Fruit fly (Drosophila melanogaster) whole organism, embryonic: ENCODE data around the gene prt.

ENCODE experiments used
- ATbp ChIP-seq: fragments of 200-800 bp; sonication (Bioruptor generic); optimal IDR thresholded peaks from 2 replicates; lab custom pipeline; 2017; ENCODE audit warnings: missing biosample characterization, mild to moderate bottlenecking, missing genetic modification characterization, missing genetic modification reagents
- Bteb2 ChIP-seq: fragments of 200-800 bp; sonication (Bioruptor generic); optimal IDR thresholded peaks from 2 replicates; lab custom pipeline; 2016; ENCODE audit warnings: missing biosample characterization, missing genetic modification characterization
- CG11085 ChIP-seq: fragments of 200-800 bp; sonication (Bioruptor generic); IDR thresholded peaks from 2 replicates; pipeline ENCODE4 v1.3.6; 2022; ENCODE audit warnings: missing biosample characterization, missing genetic modification characterization
- CG11247 ChIP-seq: fragments of 200-800 bp; sonication (Bioruptor generic); IDR thresholded peaks from 2 replicates; pipeline ENCODE4 v1.3.6; 2022; ENCODE audit warnings: missing biosample characterization, missing genetic modification characterization
- CG12299 ChIP-seq: fragments of 200-800 bp; sonication (Bioruptor generic); optimal IDR thresholded peaks from 2 replicates; lab custom pipeline; 2018; ENCODE audit warnings: missing biosample characterization, mild to moderate bottlenecking, missing genetic modification characterization
- CG12744 ChIP-seq: fragments of 200-800 bp; sonication (Bioruptor generic); optimal IDR thresholded peaks from 2 replicates; lab custom pipeline; 2016; ENCODE audit warnings: missing biosample characterization, missing genetic modification characterization
- CG12769 ChIP-seq: fragments of 200-800 bp; sonication (Bioruptor generic); optimal IDR thresholded peaks from 2 replicates; lab custom pipeline; 2019; ENCODE audit warnings: missing biosample characterization, mild to moderate bottlenecking, missing genetic modification characterization, moderate library complexity
- CG13775 ChIP-seq: fragments of 200-800 bp; sonication (Bioruptor generic); optimal IDR thresholded peaks from 3 replicates; lab custom pipeline; 2017; ENCODE audit warnings: missing biosample characterization, mild to moderate bottlenecking, missing genetic modification characterization
- CG14965 ChIP-seq: fragments of 200-800 bp; sonication (Bioruptor generic); optimal IDR thresholded peaks from 2 replicates; lab custom pipeline; 2016; ENCODE audit warnings: missing biosample characterization, missing genetic modification characterization, borderline replicate concordance
- CG15514 ChIP-seq: fragments of 200-800 bp; sonication (Bioruptor generic); optimal IDR thresholded peaks from 3 replicates; lab custom pipeline; 2017; ENCODE audit warnings: missing biosample characterization, missing genetic modification characterization, mild to moderate bottlenecking, moderate library complexity, missing genetic modification reagents
- CG1792 ChIP-seq: fragments of 200-800 bp; sonication (Bioruptor generic); optimal IDR thresholded peaks from 2 replicates; lab custom pipeline; 2016; ENCODE audit warnings: missing biosample characterization, missing genetic modification characterization
- CG18262 ChIP-seq: fragments of 200-800 bp; optimal IDR thresholded peaks from 3 replicates; lab custom pipeline; 2019; ENCODE audit warnings: missing biosample characterization, mild to moderate bottlenecking, missing genetic modification characterization, moderate library complexity
- CG2120 ChIP-seq: fragments of 200-800 bp; sonication (Bioruptor generic); optimal IDR thresholded peaks from 3 replicates; lab custom pipeline; 2016; ENCODE audit warnings: missing biosample characterization, missing genetic modification characterization
- CG4328 ChIP-seq: fragments of 200-800 bp; sonication (Bioruptor generic); optimal IDR thresholded peaks from 3 replicates; lab custom pipeline; 2017; ENCODE audit warnings: missing biosample characterization, missing genetic modification reagents, missing genetic modification characterization
- CG4617 ChIP-seq: fragments of 200-800 bp; sonication (Bioruptor generic); optimal IDR thresholded peaks from 3 replicates; lab custom pipeline; 2016; ENCODE audit warnings: missing biosample characterization, missing genetic modification characterization, borderline replicate concordance
- CG4730 ChIP-seq: fragments of 200-800 bp; sonication (Bioruptor generic); IDR thresholded peaks from 2 replicates; pipeline ENCODE4 v1.3.6; 2022; ENCODE audit warnings: missing biosample characterization, missing genetic modification characterization
- CG6272 ChIP-seq: fragments of 200-800 bp; sonication (Bioruptor generic); IDR thresholded peaks from 2 replicates; pipeline ENCODE4 v1.3.6; 2022; ENCODE audit warnings: missing biosample characterization, missing genetic modification characterization
- CG7372 ChIP-seq: fragments of 200-800 bp; sonication (Bioruptor generic); IDR thresholded peaks from 2 replicates; pipeline ENCODE4 v1.3.6; 2022; ENCODE audit warnings: missing biosample characterization, missing genetic modification characterization
- CG7839 ChIP-seq: fragments of 200-800 bp; sonication (Bioruptor generic); optimal IDR thresholded peaks from 3 replicates; lab custom pipeline; 2018; ENCODE audit warnings: missing biosample characterization, mild to moderate bottlenecking, missing genetic modification characterization, moderate library complexity
- CG7987 ChIP-seq: fragments of 200-800 bp; sonication (Bioruptor generic); optimal IDR thresholded peaks from 2 replicates; lab custom pipeline; 2018; ENCODE audit warnings: missing biosample characterization, mild to moderate bottlenecking, missing genetic modification characterization, moderate library complexity
- Dp ChIP-seq: fragments of 200-800 bp; sonication (Bioruptor generic); optimal IDR thresholded peaks from 2 replicates; lab custom pipeline; 2018; ENCODE audit warnings: missing biosample characterization, mild to moderate bottlenecking, missing genetic modification characterization, moderate library complexity
- Hand ChIP-seq: fragments of 200-800 bp; sonication (Bioruptor generic); optimal IDR thresholded peaks from 2 replicates; lab custom pipeline; 2017; ENCODE audit warnings: mild to moderate bottlenecking, missing biosample characterization, missing genetic modification reagents, missing genetic modification characterization
- HmgZ ChIP-seq: fragments of 200-800 bp; sonication (Bioruptor generic); optimal IDR thresholded peaks from 2 replicates; lab custom pipeline; 2018; ENCODE audit warnings: missing biosample characterization, mild to moderate bottlenecking, missing genetic modification characterization
- Hmr ChIP-seq: fragments of 200-800 bp; sonication (Bioruptor generic); optimal IDR thresholded peaks from 3 replicates; lab custom pipeline; 2017; ENCODE audit warnings: mild to moderate bottlenecking, missing biosample characterization, missing genetic modification reagents, missing genetic modification characterization
- Mrtf ChIP-seq: fragments of 200-800 bp; sonication (Bioruptor generic); IDR thresholded peaks from 3 replicates; pipeline ENCODE4 v1.3.6; 2022; ENCODE audit warnings: missing biosample characterization, missing genetic modification characterization
- NK7.1 ChIP-seq: fragments of 200-800 bp; sonication (Bioruptor generic); optimal IDR thresholded peaks from 3 replicates; lab custom pipeline; 2016; ENCODE audit warnings: missing biosample characterization, missing genetic modification characterization
- Oaz ChIP-seq: fragments of 200-800 bp; sonication (Bioruptor generic); IDR thresholded peaks from 2 replicates; pipeline ENCODE4 v1.3.6; 2022; ENCODE audit warnings: missing biosample characterization, missing genetic modification characterization
- Sox102F ChIP-seq: fragments of 200-800 bp; sonication (Bioruptor generic); optimal IDR thresholded peaks from 2 replicates; lab custom pipeline; 2018; ENCODE audit warnings: missing biosample characterization, mild to moderate bottlenecking, missing genetic modification characterization, moderate library complexity
- Sry-β ChIP-seq: fragments of 200-800 bp; sonication (Bioruptor generic); optimal IDR thresholded peaks from 2 replicates; lab custom pipeline; 2018; ENCODE audit warnings: missing biosample characterization, mild to moderate bottlenecking, missing genetic modification characterization, moderate library complexity
- Stat92E ChIP-seq, 3 experiments: fragments of >200 bp in 2 of 3; fragments of 200-800 bp in 1 of 3; sonication (Bioruptor generic) in 1 of 3; optimal IDR thresholded peaks; 2 replicates each; lab custom pipeline; 2017 to 2019; ENCODE audit warnings: missing biosample characterization in 3 of 3, missing genetic modification characterization in 3 of 3, mild to moderate bottlenecking in 1 of 3, moderate library complexity in 1 of 3
- Tbp ChIP-seq: fragments of >200 bp; optimal IDR thresholded peaks from 2 replicates; lab custom pipeline; 2018; ENCODE audit warnings: missing biosample characterization, missing genetic modification characterization
- abd-A ChIP-seq: fragments of 200-800 bp; sonication (Bioruptor generic); optimal IDR thresholded peaks from 3 replicates; lab custom pipeline; 2019; ENCODE audit warnings: missing biosample characterization, mild to moderate bottlenecking, missing genetic modification characterization, moderate library complexity
- ap ChIP-seq: fragments of 200-800 bp; sonication (Bioruptor generic); IDR thresholded peaks from 2 replicates; pipeline ENCODE4 v1.3.6; 2022; ENCODE audit warnings: missing biosample characterization, missing genetic modification characterization
- ash1 ChIP-seq: fragments of 200-800 bp; sonication (Bioruptor generic); optimal IDR thresholded peaks from 2 replicates; lab custom pipeline; 2018; ENCODE audit warnings: missing biosample characterization, mild to moderate bottlenecking, missing genetic modification characterization
- bsh ChIP-seq, 2 experiments: fragments of 200-800 bp; sonication (Bioruptor generic); optimal IDR thresholded peaks; 2 replicates each; lab custom pipeline; 2017 to 2018; ENCODE audit warnings: mild to moderate bottlenecking in 2 of 2, missing biosample characterization in 2 of 2, missing genetic modification characterization in 2 of 2, moderate library complexity in 1 of 2
- cato ChIP-seq: fragments of 200-800 bp; sonication (Bioruptor generic); optimal IDR thresholded peaks from 2 replicates; lab custom pipeline; 2016; ENCODE audit warnings: missing biosample characterization, missing genetic modification characterization, borderline replicate concordance
- dati ChIP-seq: fragments of 200-800 bp; sonication (Bioruptor generic); IDR thresholded peaks from 2 replicates; pipeline ENCODE4 v1.3.6; 2022; ENCODE audit warnings: missing biosample characterization, missing genetic modification characterization
- fd96Cb ChIP-seq: fragments of 200-800 bp; sonication (Bioruptor generic); optimal IDR thresholded peaks from 2 replicates; lab custom pipeline; 2018; ENCODE audit warnings: missing biosample characterization, mild to moderate bottlenecking, missing genetic modification characterization, moderate library complexity
- hb ChIP-seq: fragments of 200-800 bp; sonication (Bioruptor generic); IDR thresholded peaks from 3 replicates; pipeline ENCODE4 v1.3.6; 2022; ENCODE audit warnings: missing biosample characterization, missing genetic modification characterization; ENCODE audit not compliant: partially characterized antibody
- kah ChIP-seq: fragments of 200-800 bp; sonication (Bioruptor generic); optimal IDR thresholded peaks from 2 replicates; lab custom pipeline; 2018; ENCODE audit warnings: missing biosample characterization, mild to moderate bottlenecking, missing genetic modification characterization
- lbe ChIP-seq: fragments of 200-800 bp; sonication (Bioruptor generic); optimal IDR thresholded peaks from 2 replicates; lab custom pipeline; 2016; ENCODE audit warnings: missing biosample characterization, mild to moderate bottlenecking, missing genetic modification characterization
- lilli ChIP-seq: fragments of 200-800 bp; sonication (Bioruptor generic); optimal IDR thresholded peaks from 3 replicates; lab custom pipeline; 2016; ENCODE audit warnings: missing biosample characterization, missing genetic modification characterization
- ranshi ChIP-seq: fragments of 200-800 bp; sonication (Bioruptor generic); IDR thresholded peaks from 2 replicates; pipeline ENCODE4 v1.3.6; 2022; ENCODE audit warnings: missing biosample characterization, missing genetic modification characterization
- schlank ChIP-seq: fragments of 200-800 bp; sonication (Bioruptor generic); optimal IDR thresholded peaks from 2 replicates; lab custom pipeline; 2018; ENCODE audit warnings: missing biosample characterization, mild to moderate bottlenecking, missing genetic modification characterization
- sens ChIP-seq: fragments of 200-800 bp; sonication (Bioruptor generic); peaks from one replicate; lab custom pipeline; 2016; ENCODE audit warnings: missing biosample characterization, missing genetic modification characterization
- slp2 ChIP-seq: fragments of 200-800 bp; sonication (Bioruptor generic); optimal IDR thresholded peaks from 2 replicates; lab custom pipeline; 2016; ENCODE audit warnings: missing biosample characterization, missing genetic modification characterization
- ssp ChIP-seq: fragments of 200-800 bp; sonication (Bioruptor generic); IDR thresholded peaks from 2 replicates; pipeline ENCODE4 v1.3.6; 2022; ENCODE audit warnings: missing biosample characterization, missing genetic modification characterization
- wor ChIP-seq: fragments of 200-800 bp; sonication (Bioruptor generic); IDR thresholded peaks from 2 replicates; pipeline ENCODE4 v1.3.6; 2022; ENCODE audit warnings: missing biosample characterization, missing genetic modification characterization

prt gene

DNA sequence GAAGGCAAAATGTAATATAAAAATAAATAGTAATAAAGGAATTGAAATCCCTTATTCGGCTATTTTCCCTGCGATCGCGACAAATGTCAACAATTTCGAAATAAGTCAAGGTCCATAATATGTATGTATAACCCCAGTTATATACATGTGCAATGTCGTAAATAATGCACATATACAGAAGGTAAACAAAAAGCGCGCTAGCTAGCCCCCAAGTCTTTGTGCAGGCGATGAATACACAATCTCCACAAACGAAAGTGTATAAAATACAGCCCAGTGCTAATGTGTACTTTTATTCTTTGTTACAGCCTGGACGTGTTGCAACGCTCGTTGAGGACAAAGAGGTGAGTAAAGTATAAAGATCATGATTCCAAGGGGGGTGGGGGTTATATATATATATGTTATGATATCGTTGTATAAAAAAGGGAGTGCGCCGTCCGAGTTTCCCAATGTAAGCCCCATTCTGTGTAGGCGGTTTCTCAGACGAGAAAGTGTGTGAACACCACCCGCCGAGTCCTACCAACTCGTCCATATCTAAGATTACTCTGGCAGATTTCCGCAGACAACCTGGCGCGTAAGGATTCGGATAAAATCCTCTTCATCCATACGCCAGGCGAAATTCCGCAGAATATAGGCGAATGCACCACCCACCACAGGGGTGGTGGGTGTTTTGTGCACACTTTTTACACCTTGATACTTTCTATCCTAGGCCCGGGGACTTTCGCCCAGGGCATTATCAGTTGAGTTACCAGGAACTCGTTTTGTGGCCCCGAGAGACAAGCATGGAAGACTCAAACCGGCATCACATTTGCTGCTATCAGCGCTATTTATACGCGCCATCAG lies 31.0 kb upstream of the prt start (continued):
- TF ChIP-seq CG7987 (GFP tag; lab: Kevin White, UChicago) = peak; percentile 19
- no peak for TF ChIP-seq cato (GFP tag; lab: Kevin White, UChicago)
- peak in 2 of 3 experiments; percentile 65 to 92 for TF ChIP-seq Stat92E (GFP tag; optimal IDR thresholded peaks at IDR 0.05; lab: Kevin White, UChicago)
- TF ChIP-seq ranshi (GFP tag; lab: Robert Waterston, UW) = no peak
- no peak for TF ChIP-seq CG18262 (tag; lab: Kevin White, UChicago)
- peak; percentile 98 for TF ChIP-seq CG12769 (tag; lab: Kevin White, UChicago)
- TF ChIP-seq wor (GFP tag; lab: Robert Waterston, UW) = no peak
- TF ChIP-seq ssp = no peak
- no peak for TF ChIP-seq lbe (GFP tag; lab: Kevin White, UChicago)
- no peak for TF ChIP-seq Oaz (GFP tag; lab: Robert Waterston, UW)
- TF ChIP-seq Mrtf (GFP tag; lab: Robert Waterston, UW) = no peak
- peak; percentile 9 for TF ChIP-seq lilli (GFP tag; lab: Kevin White, UChicago)
- peak; percentile 36 for TF ChIP-seq HmgZ
- TF ChIP-seq slp2 (GFP tag; lab: Kevin White, UChicago) = no peak
- TF ChIP-seq CG4328 (GFP tag; lab: Kevin White, UChicago) = no peak
- TF ChIP-seq abd-A (tag; lab: Kevin White, UChicago) = peak; percentile 24
- TF ChIP-seq ATbp = no peak
- TF ChIP-seq NK7.1 (GFP tag; lab: Kevin White, UChicago) = no peak
- no peak for TF ChIP-seq ap (GFP tag; lab: Robert Waterston, UW)
- TF ChIP-seq bsh (GFP tag; optimal IDR thresholded peaks at IDR 0.05; lab: Kevin White, UChicago) = no peak
- TF ChIP-seq Hand (GFP tag; lab: Kevin White, UChicago) = no peak
- TF ChIP-seq Sry-β = no peak
- no peak for TF ChIP-seq CG11085 (GFP tag; lab: Robert Waterston, UW)
- no peak for TF ChIP-seq CG11247 (GFP tag; lab: Robert Waterston, UW)
- no peak for TF ChIP-seq ash1 (GFP tag; lab: Kevin White, UChicago)
- TF ChIP-seq kah (GFP tag; lab: Kevin White, UChicago) = no peak
- TF ChIP-seq fd96Cb (tag; lab: Kevin White, UChicago) = no peak
- no peak for TF ChIP-seq Sox102F (GFP tag; lab: Kevin White, UChicago)
- 0 out of 2 replicates have a peak, but pooled peaks have one; percentile 27 for TF ChIP-seq CG6272 (GFP tag; lab: Robert Waterston, UW)
- peak; percentile 32 for TF ChIP-seq Hmr (GFP tag; lab: Kevin White, UChicago)
- TF ChIP-seq CG4617 (GFP tag; lab: Kevin White, UChicago) = no peak
- peak; percentile 27 for TF ChIP-seq CG12299
- peak; percentile 25 for TF ChIP-seq CG15514 (GFP tag; lab: Kevin White, UChicago)
- no peak for TF ChIP-seq Bteb2 (GFP tag; lab: Kevin White, UChicago)
- peak; percentile 7 for TF ChIP-seq CG12744
- TF ChIP-seq CG2120 (GFP tag; lab: Kevin White, UChicago) = no peak
- TF ChIP-seq schlank (tag; lab: Kevin White, UChicago) = no peak
- no peak for TF ChIP-seq Dp
- no peak for TF ChIP-seq dati (GFP tag; lab: Robert Waterston, UW)
- peak; percentile 72 for TF ChIP-seq sens (GFP tag; lab: Kevin White, UChicago)
- no peak for TF ChIP-seq CG1792 (GFP tag; lab: Kevin White, UChicago)
- TF ChIP-seq hb (GFP tag; lab: Robert Waterston, UW) = peak; percentile 53; the same call in 1 of the 3 replicates
- peak; percentile 99 for TF ChIP-seq Tbp (GFP tag; lab: Kevin White, UChicago)
- no peak for TF ChIP-seq CG7839 (tag; lab: Kevin White, UChicago)
- no peak for TF ChIP-seq CG7372
- TF ChIP-seq CG4730 (GFP tag; lab: Robert Waterston, UW) = no peak
- TF ChIP-seq CG14965 (GFP tag; lab: Kevin White, UChicago) = no peak
- TF ChIP-seq CG13775 = no peak
